Fruit fly (Drosophila melanogaster) whole organism, adult: Measurements from ENCODE around the gene CG32388.

ENCODE experiments used
- CG11617 ChIP-seq: fragments of 200-800 bp; sonication (Bioruptor generic); optimal IDR thresholded peaks from 2 replicates; lab custom pipeline; 2017; ENCODE audit warnings: mild to moderate bottlenecking, missing biosample characterization, missing genetic modification reagents, missing genetic modification characterization
- CG12768 ChIP-seq: fragments of 200-800 bp; sonication (Bioruptor generic); optimal IDR thresholded peaks from 2 replicates; lab custom pipeline; 2017; ENCODE audit warnings: missing biosample characterization, missing genetic modification characterization, mild to moderate bottlenecking, moderate library complexity, missing genetic modification reagents
- CG14711 ChIP-seq: fragments of 200-800 bp; sonication (Bioruptor generic); optimal IDR thresholded peaks from 2 replicates; lab custom pipeline; 2018; ENCODE audit warnings: missing biosample characterization, mild to moderate bottlenecking, missing genetic modification characterization, moderate library complexity
- CG1620 ChIP-seq: fragments of 200-800 bp; sonication (Bioruptor generic); optimal IDR thresholded peaks from 2 replicates; lab custom pipeline; 2016; ENCODE audit warnings: missing biosample characterization, missing genetic modification characterization
- CG33017 ChIP-seq: fragments of 200-800 bp; sonication (Bioruptor generic); optimal IDR thresholded peaks from 2 replicates; lab custom pipeline; 2018; ENCODE audit warnings: missing biosample characterization, mild to moderate bottlenecking, missing genetic modification characterization, moderate library complexity
- CG5204 ChIP-seq: fragments of 200-800 bp; sonication (Bioruptor generic); optimal IDR thresholded peaks from 2 replicates; lab custom pipeline; 2016; ENCODE audit warnings: missing biosample characterization, missing genetic modification characterization
- CG7045 ChIP-seq: fragments of 200-800 bp; sonication (Bioruptor generic); optimal IDR thresholded peaks from 2 replicates; lab custom pipeline; 2017; ENCODE audit warnings: missing biosample characterization, mild to moderate bottlenecking, missing genetic modification characterization
- CG7101 ChIP-seq: fragments of 200-800 bp; sonication (Bioruptor generic); optimal IDR thresholded peaks from 2 replicates; lab custom pipeline; 2018; ENCODE audit warnings: missing biosample characterization, mild to moderate bottlenecking, missing genetic modification characterization, moderate library complexity
- Clk ChIP-seq: fragments of 200-800 bp; sonication (Bioruptor generic); optimal IDR thresholded peaks from 2 replicates; lab custom pipeline; 2017; ENCODE audit warnings: missing biosample characterization, missing genetic modification characterization
- Crg-1 ChIP-seq: fragments of 200-800 bp; sonication (Bioruptor generic); optimal IDR thresholded peaks from 2 replicates; lab custom pipeline; 2016; ENCODE audit warnings: missing biosample characterization, missing genetic modification characterization
- Hr96 ChIP-seq: fragments of 200-800 bp; sonication (Bioruptor generic); optimal IDR thresholded peaks from 2 replicates; lab custom pipeline; 2016; ENCODE audit warnings: missing biosample characterization, missing genetic modification characterization
- Mnt ChIP-seq: fragments of 200-800 bp; sonication (Bioruptor generic); optimal IDR thresholded peaks from 2 replicates; lab custom pipeline; 2016; ENCODE audit warnings: missing biosample characterization, mild to moderate bottlenecking, missing genetic modification characterization
- bab1 ChIP-seq: fragments of 200-800 bp; sonication (Bioruptor generic); optimal IDR thresholded peaks from 3 replicates; lab custom pipeline; 2019; ENCODE audit warnings: missing biosample characterization, mild to moderate bottlenecking, missing genetic modification characterization, moderate library complexity
- cic ChIP-seq: fragments of 200-800 bp; sonication (Bioruptor generic); optimal IDR thresholded peaks from 2 replicates; lab custom pipeline; 2017; ENCODE audit warnings: missing biosample characterization, mild to moderate bottlenecking, missing genetic modification characterization, moderate library complexity
- cnc ChIP-seq, 2 experiments: fragments of >200 bp; optimal IDR thresholded peaks; 2 replicates each; lab custom pipeline; 2017
- kay ChIP-seq: fragments of 200-800 bp; sonication (Bioruptor generic); peaks from one replicate; lab custom pipeline; 2016; ENCODE audit warnings: missing biosample characterization, missing genetic modification characterization, borderline replicate concordance
- ovo ChIP-seq: fragments of 200-800 bp; sonication (Bioruptor generic); optimal IDR thresholded peaks from 2 replicates; lab custom pipeline; 2016; ENCODE audit warnings: missing biosample characterization, missing genetic modification characterization
- pad ChIP-seq: fragments of 200-800 bp; sonication (Bioruptor generic); optimal IDR thresholded peaks from 3 replicates; lab custom pipeline; 2017; ENCODE audit warnings: missing biosample characterization, missing genetic modification characterization, mild to moderate bottlenecking, moderate library complexity, missing genetic modification reagents
- tj ChIP-seq: fragments of 200-800 bp; sonication (Bioruptor generic); optimal IDR thresholded peaks from 3 replicates; lab custom pipeline; 2017; ENCODE audit warnings: missing biosample characterization, mild to moderate bottlenecking, missing genetic modification characterization, moderate library complexity
- toe ChIP-seq: fragments of 200-800 bp; sonication (Bioruptor generic); optimal IDR thresholded peaks from 2 replicates; lab custom pipeline; 2016; ENCODE audit warnings: missing biosample characterization, missing genetic modification characterization

Gene CG32388

dm6 chr3L:6971298-6971697, 13.1 kb downstream of the CG32388 start:
- TF ChIP-seq CG7045 (GFP tag; lab: Kevin White, UChicago) (no peak), tj (GFP tag; lab: Kevin White, UChicago) (peak; percentile 99)

dm6 chr3L:6968961-6969814, 15.2 kb downstream of the CG32388 start, which contains the start of the genes Mis12 and CG9953:
Mis12 (minus strand) TSS chr3L:6969048.
CG9953 (plus strand) TSS chr3L:6969658.
- TF ChIP-seq CG14711 (tag; lab: Kevin White, UChicago) (peak; percentile 27), bab1 (peak; percentile 6), CG33017 (tag; lab: Kevin White, UChicago) (peak; percentile 63), kay (peak; percentile 81), tj (GFP tag; lab: Kevin White, UChicago) (peak; percentile 52), cic (GFP tag; lab: Kevin White, UChicago) (peak; percentile 45), Mnt (peak; percentile 29), CG12768 (GFP tag; lab: Kevin White, UChicago) (peak; percentile 56), CG7101 (tag; lab: Kevin White, UChicago) (peak; percentile 47), pad (GFP tag; lab: Kevin White, UChicago) (peak; percentile 97), CG11617 (peak; percentile 64), Crg-1 (GFP tag; lab: Kevin White, UChicago) (no peak), CG7045 (GFP tag; lab: Kevin White, UChicago) (no peak), ovo (GFP tag; lab: Kevin White, UChicago) (peak; percentile 94), CG1620 (GFP tag; lab: Kevin White, UChicago) (peak; percentile 17), CG5204 (GFP tag; lab: Kevin White, UChicago) (peak; percentile 65), toe (GFP tag; lab: Kevin White, UChicago) (peak; percentile 29), Clk (GFP tag; lab: Kevin White, UChicago) (no peak), Hr96 (GFP tag; lab: Kevin White, UChicago) (peak; percentile 34), cnc (optimal IDR thresholded peaks at IDR 0.05; lab: Kevin White, UChicago) (no peak)

DNA sequence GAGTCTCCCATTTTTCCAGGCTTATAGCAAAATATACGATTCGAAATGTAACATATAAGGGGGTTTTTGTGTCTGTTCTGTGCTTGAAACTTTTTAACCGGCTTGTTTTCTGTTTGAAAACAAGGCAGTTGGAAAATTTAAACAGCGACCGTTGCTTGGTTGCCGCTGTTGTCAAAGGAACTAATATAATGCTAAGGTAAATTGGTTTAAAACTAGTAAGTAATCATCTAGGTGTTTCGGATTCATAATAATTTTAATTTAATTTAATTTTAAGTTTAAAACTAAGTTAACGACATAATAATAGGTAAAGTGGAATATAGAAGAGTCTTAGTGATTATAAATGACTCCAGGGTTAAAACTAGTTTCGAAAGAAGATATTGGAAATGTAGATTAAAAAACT, 16.6 kb downstream of the CG32388 start, which contains the start of gene CG10064:
Gene CG10064, minus strand, starts transcription at position 101 of the 400 bp plus-strand sequence.
- TF ChIP-seq Hr96 (GFP tag; lab: Kevin White, UChicago) (no peak), bab1 (no peak), Crg-1 (GFP tag; lab: Kevin White, UChicago) (no peak), CG1620 (GFP tag; lab: Kevin White, UChicago) (no peak), tj (GFP tag; lab: Kevin White, UChicago) (no peak), CG33017 (tag; lab: Kevin White, UChicago) (no peak), CG12768 (GFP tag; lab: Kevin White, UChicago) (no peak)

dm6 chr3L:6964488-6965152, 19.8 kb downstream of the CG32388 start, which contains the start of gene sgl:
sgl (minus strand) TSS chr3L:6964758.
- TF ChIP-seq cic (GFP tag; lab: Kevin White, UChicago) (peak; percentile 87), CG7101 (tag; lab: Kevin White, UChicago) (peak; percentile 29), tj (GFP tag; lab: Kevin White, UChicago) (peak; percentile 43), CG1620 (GFP tag; lab: Kevin White, UChicago) (peak; percentile 26), CG12768 (GFP tag; lab: Kevin White, UChicago) (peak; percentile 74), CG14711 (tag; lab: Kevin White, UChicago) (no peak), pad (GFP tag; lab: Kevin White, UChicago) (peak; percentile 15), CG11617 (peak; percentile 18), Mnt (peak; percentile 98), bab1 (peak; percentile 73), Clk (GFP tag; lab: Kevin White, UChicago) (no peak), CG33017 (tag; lab: Kevin White, UChicago) (peak; percentile 66), toe (GFP tag; lab: Kevin White, UChicago) (no peak), cnc (optimal IDR thresholded peaks at IDR 0.05; lab: Kevin White, UChicago) (no peak), Crg-1 (GFP tag; lab: Kevin White, UChicago) (peak; percentile 5), kay (no peak), ovo (GFP tag; lab: Kevin White, UChicago) (peak; percentile 61), CG7045 (GFP tag; lab: Kevin White, UChicago) (peak; percentile 37), CG5204 (GFP tag; lab: Kevin White, UChicago) (no peak), Hr96 (GFP tag; lab: Kevin White, UChicago) (peak; percentile 15)

- no peak for TF ChIP-seq CG33017 (tag; lab: Kevin White, UChicago)
- TF ChIP-seq Hr96 (GFP tag; lab: Kevin White, UChicago), result no peak
- no peak for TF ChIP-seq Mnt
- TF ChIP-seq Clk (GFP tag; lab: Kevin White, UChicago), result no peak
- TF ChIP-seq CG7045 (GFP tag; lab: Kevin White, UChicago), result no peak
- TF ChIP-seq CG12768 (GFP tag; lab: Kevin White, UChicago), result no peak
- no peak for TF ChIP-seq CG1620 (GFP tag; lab: Kevin White, UChicago)
- no peak for TF ChIP-seq CG7101 (tag; lab: Kevin White, UChicago)
- TF ChIP-seq kay, result no peak
- TF ChIP-seq bab1, result no peak
Observed at dm6 chr3L:6963792-6964487, 20.4 kb downstream of the CG32388 start.
